Worm (Caenorhabditis elegans): Measurements from ENCODE around the gene misc-1.

The misc-1 gene

ce11 chrII:290282-290681 lies 3.9 kb downstream of the misc-1 start, which contains the start of gene djr-1.1:
Gene djr-1.1, plus strand, starts transcription at chrII:290582.
- TF ChIP-seq nhr-76 (tag; optimal IDR thresholded peaks at IDR 0.05), result no peak
- TF ChIP-seq ztf-4 (tag; optimal IDR thresholded peaks at IDR 0.05), result no peak
- TF ChIP-seq nhr-67 (tag; optimal IDR thresholded peaks at IDR 0.05), result no peak
- no peak for TF ChIP-seq eor-1 (tag; optimal IDR thresholded peaks at IDR 0.05)
- TF ChIP-seq fkh-10 (GFP tag; optimal IDR thresholded peaks at IDR 0.05), result no peak

- TF ChIP-seq pha-4 (tag; optimal IDR thresholded peaks at IDR 0.05) (no peak), hmg-11 (tag; optimal IDR thresholded peaks at IDR 0.05) (no peak), unc-62 (GFP tag; optimal IDR thresholded peaks at IDR 0.05) (no peak), mml-1 (tag; optimal IDR thresholded peaks at IDR 0.05) (no peak), daf-12 (tag; optimal IDR thresholded peaks at IDR 0.05) (no peak)
Measured at ce11 chrII:294606-295005, 8.2 kb downstream of the misc-1 start, which contains the start of gene B0432.11. Gene B0432.11, minus strand, starts transcription at chrII:294706.

DNA sequence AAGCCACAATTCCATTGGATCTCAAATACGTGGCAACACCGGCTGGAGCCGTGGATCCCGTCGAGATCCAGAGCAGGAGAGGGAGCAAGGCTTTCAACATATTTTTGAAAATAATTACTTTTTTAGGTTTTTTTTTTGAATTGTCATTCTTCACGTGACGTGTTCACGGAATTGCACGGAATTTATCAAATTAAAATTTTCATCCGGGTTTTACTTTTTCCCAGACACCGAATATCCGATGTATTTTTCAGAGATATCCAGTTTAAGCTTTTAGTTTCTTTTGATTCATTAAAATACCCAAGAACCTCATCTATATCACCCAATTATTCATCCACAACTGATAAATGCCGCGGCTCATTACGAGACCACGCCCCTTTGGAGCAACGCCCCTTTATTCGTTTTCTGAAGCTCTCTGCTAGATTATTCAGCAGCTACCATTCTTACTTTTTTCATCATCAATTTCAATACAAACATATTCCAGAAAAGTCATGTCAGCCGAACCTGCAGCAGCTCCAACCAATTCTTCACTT lies 10.6 kb downstream of the misc-1 start, which contains the start of the genes clec-117 and B0432.1:
TSS of gene clec-117 (minus strand) at position 101 of the 530 bp plus-strand sequence.
TSS of gene B0432.1 (plus strand) at position 480 of the 530 bp plus-strand sequence.
- TF ChIP-seq nhr-11 (tag; optimal IDR thresholded peaks at IDR 0.05), result no peak
- TF ChIP-seq egl-5 (tag; optimal IDR thresholded peaks at IDR 0.05), result no peak
- no peak for TF ChIP-seq nhr-23 (tag; optimal IDR thresholded peaks at IDR 0.05)
- no peak for TF ChIP-seq ceh-16 (tag; optimal IDR thresholded peaks at IDR 0.05)
- TF ChIP-seq egl-27 (tag; optimal IDR thresholded peaks at IDR 0.05), result no peak
- TF ChIP-seq ZK546.5 (tag; optimal IDR thresholded peaks at IDR 0.05), result no peak
- TF ChIP-seq nhr-25 (tag; optimal IDR thresholded peaks at IDR 0.05), result no peak
- no peak for TF ChIP-seq daf-12 (tag; optimal IDR thresholded peaks at IDR 0.05)
- TF ChIP-seq nhr-237 (tag; optimal IDR thresholded peaks at IDR 0.05), result no peak
- no peak for TF ChIP-seq elt-2 (tag; optimal IDR thresholded peaks at IDR 0.05)

- TF ChIP-seq ceh-82 (tag; optimal IDR thresholded peaks at IDR 0.05), result no peak
- no peak for TF ChIP-seq lin-39 (tag; optimal IDR thresholded peaks at IDR 0.05)
- TF ChIP-seq nhr-76 (tag; optimal IDR thresholded peaks at IDR 0.05), result no peak
Measured at ce11 chrII:299684-300083, 13.3 kb downstream of the misc-1 start, which contains the start of gene K01A2.6. Gene K01A2.6, plus strand, starts transcription at chrII:299984.

DNA sequence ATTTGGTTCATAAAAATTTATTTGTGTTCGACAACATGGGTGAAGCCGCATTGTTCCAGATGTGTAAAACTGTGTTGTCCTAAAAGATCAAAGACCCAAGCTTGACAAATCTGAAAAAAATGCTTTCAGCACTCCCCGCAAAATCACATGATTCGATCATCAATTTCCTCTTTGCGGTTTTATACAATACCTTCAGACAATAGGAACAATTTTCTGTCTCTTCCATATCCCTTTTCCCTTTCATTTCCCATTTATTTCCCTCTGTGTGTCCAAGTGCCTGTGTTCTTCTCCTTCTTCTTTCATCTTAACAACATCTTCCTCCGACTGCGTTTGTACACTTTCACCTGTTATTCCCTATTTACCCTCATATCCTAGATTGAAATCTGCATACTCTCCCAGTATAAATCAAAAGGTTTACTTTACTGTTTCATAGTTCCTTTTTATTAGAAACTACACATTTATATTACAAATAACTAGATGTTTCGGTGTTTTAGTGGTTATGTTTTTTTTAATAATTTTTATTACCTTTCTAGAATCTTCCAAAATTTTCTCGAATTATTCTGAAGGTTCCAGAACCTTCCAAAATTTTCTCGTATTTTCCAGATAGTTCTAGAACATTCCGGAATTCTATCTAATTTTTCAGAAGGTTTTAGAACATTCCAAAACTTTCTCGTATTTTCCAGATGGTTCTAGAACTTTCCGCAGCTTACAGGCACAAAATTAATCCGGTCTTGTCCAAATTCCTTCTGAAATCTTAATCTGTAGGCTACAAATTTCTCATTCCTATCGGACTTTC lies 14.8 kb downstream of the misc-1 start, which contains the start of gene K01A2.5:
TSS of gene K01A2.5 (plus strand) at position 297 of the 796 bp plus-strand sequence.
- TF ChIP-seq nhr-23 (tag; optimal IDR thresholded peaks at IDR 0.05) (peak; percentile 86), ceh-9 (tag; optimal IDR thresholded peaks at IDR 0.05) (no peak), snpc-4 (tag; optimal IDR thresholded peaks at IDR 0.05) (no peak), nhr-77 (tag; optimal IDR thresholded peaks at IDR 0.05) (no peak), elt-1 (tag; optimal IDR thresholded peaks at IDR 0.05) (no peak), elt-2 (tag; optimal IDR thresholded peaks at IDR 0.05) (no peak), nhr-25 (tag; optimal IDR thresholded peaks at IDR 0.05) (peak; percentile 70)

ce11 chrII:303927-304711 lies 17.7 kb downstream of the misc-1 start:
- TF ChIP-seq lin-15B (tag; optimal IDR thresholded peaks at IDR 0.05), result no peak
- TF ChIP-seq elt-1 (tag; optimal IDR thresholded peaks at IDR 0.05), result no peak
- no peak for TF ChIP-seq nhr-25 (tag; optimal IDR thresholded peaks at IDR 0.05)
- no peak for TF ChIP-seq skn-1 (tag; optimal IDR thresholded peaks at IDR 0.05)
- no peak for TF ChIP-seq nhr-12 (tag; optimal IDR thresholded peaks at IDR 0.05)
- TF ChIP-seq pqm-1 (tag; optimal IDR thresholded peaks at IDR 0.05), result no peak
- TF ChIP-seq mml-1 (tag; optimal IDR thresholded peaks at IDR 0.05), result no peak
- TF ChIP-seq jun-1 (tag; optimal IDR thresholded peaks at IDR 0.05), result no peak
- no peak for TF ChIP-seq nhr-23 (tag; optimal IDR thresholded peaks at IDR 0.05)
- no peak for TF ChIP-seq nhr-28 (tag; optimal IDR thresholded peaks at IDR 0.05)
- TF ChIP-seq sea-2 (GFP tag; optimal IDR thresholded peaks at IDR 0.05), result no peak
- TF ChIP-seq elt-2 (tag; optimal IDR thresholded peaks at IDR 0.05), result no peak
- TF ChIP-seq snpc-4 (tag; optimal IDR thresholded peaks at IDR 0.05), result no peak
- no peak for TF ChIP-seq lin-39 (tag; optimal IDR thresholded peaks at IDR 0.05)
- no peak for TF ChIP-seq nfya-1 (tag; optimal IDR thresholded peaks at IDR 0.05; ENCODE audit: insufficient read depth)

All from whole organism, L3 larva.